Fruit fly (Drosophila melanogaster) Kc167 (cell line): ENCODE measurements around the gene Nup58.

ENCODE experiments used
- Myc ChIP-seq: fragments of >200 bp; optimal IDR thresholded peaks from 2 replicates; lab custom pipeline; 2017; ENCODE audit warnings: missing external identifiers
- Sin3A ChIP-seq: fragments of >200 bp; optimal IDR thresholded peaks from 2 replicates; lab custom pipeline; 2018; ENCODE audit warnings: missing external identifiers
- h ChIP-seq: fragments of >200 bp; optimal IDR thresholded peaks from 3 replicates; lab custom pipeline; 2018; ENCODE audit warnings: missing external identifiers
- insv ChIP-seq: fragments of >200 bp; optimal IDR thresholded peaks from 3 replicates; lab custom pipeline; 2018; ENCODE audit warnings: missing external identifiers
- psq ChIP-seq: fragments of >200 bp; optimal IDR thresholded peaks from 2 replicates; lab custom pipeline; 2017; ENCODE audit warnings: missing external identifiers
- ttk ChIP-seq: sonication (Bioruptor generic); optimal IDR thresholded peaks from 2 replicates; lab custom pipeline; 2017; ENCODE audit warnings: missing external identifiers

Gene Nup58

dm6 chr3R:19682424-19682823, 37.6 kb downstream of the Nup58 start:
- TF ChIP-seq psq (lab: Kevin White, UChicago): no peak
- no peak for TF ChIP-seq ttk (lab: Kevin White, UChicago)
- no peak for TF ChIP-seq Sin3A
- no peak for TF ChIP-seq insv (lab: Kevin White, UChicago)
- no peak for TF ChIP-seq Myc (lab: Kevin White, UChicago)
- no peak for TF ChIP-seq h (lab: Kevin White, UChicago)
